Worm (Caenorhabditis elegans): ENCODE data around the gene F29B9.5.

DNA sequence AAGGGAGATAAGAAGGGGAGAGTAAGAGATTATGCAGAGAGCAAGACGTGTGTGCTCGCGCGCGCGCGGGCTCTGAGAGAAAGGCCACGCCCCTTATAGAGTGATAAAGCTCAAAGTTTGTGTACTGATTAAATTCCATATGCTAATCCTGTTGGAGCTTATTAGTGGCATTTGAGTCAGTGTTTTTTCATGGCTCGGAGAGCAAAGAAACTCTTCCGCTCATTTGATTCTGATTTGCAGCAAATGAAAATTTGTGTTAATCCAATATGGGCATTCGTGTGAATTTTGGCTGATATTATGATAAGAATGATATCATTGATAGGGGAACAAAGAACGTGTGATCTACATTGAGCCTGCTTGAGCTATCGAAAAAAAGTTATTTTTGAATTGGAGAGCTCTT lies 38.7 kb upstream of the F29B9.5 start:
- no peak for TF ChIP-seq him-1 (tag; optimal IDR thresholded peaks at IDR 0.05)
- TF ChIP-seq dao-5 (tag; optimal IDR thresholded peaks at IDR 0.05) = no peak
- no peak for TF ChIP-seq W03F9.2 (tag; optimal IDR thresholded peaks at IDR 0.05)
